Fruit fly (Drosophila melanogaster) whole organism, wandering third instar larva: ENCODE results near the gene CG15141.
A peak's percentile ranks its signal among the peaks of the same experiment; 100 is the strongest.

ENCODE experiments used
- Abd-B ChIP-seq: fragments of >200 bp; optimal IDR thresholded peaks from 2 replicates; lab custom pipeline; 2017; ENCODE audit warnings: missing biosample characterization, missing genetic modification characterization
- Dfd ChIP-seq: fragments of >200 bp; optimal IDR thresholded peaks from 2 replicates; lab custom pipeline; 2017; ENCODE audit warnings: missing biosample characterization, missing genetic modification characterization
- Hr78 ChIP-seq: fragments of >200 bp; optimal IDR thresholded peaks from 2 replicates; lab custom pipeline; 2017; ENCODE audit warnings: missing biosample characterization, missing genetic modification characterization
- Myc ChIP-seq: fragments of >200 bp; optimal IDR thresholded peaks from 2 replicates; lab custom pipeline; 2017
- N ChIP-seq: fragments of >200 bp; optimal IDR thresholded peaks from 2 replicates; lab custom pipeline; 2018; ENCODE audit warnings: missing biosample characterization, missing external identifiers, missing genetic modification characterization
- Rel ChIP-seq, 2 experiments: fragments of 200-800 bp; sonication (Bioruptor generic) in 1 of 2; optimal IDR thresholded peaks; 2 replicates in 1 of 2; 3 replicates in 1 of 2; lab custom pipeline; 2016 to 2019; ENCODE audit warnings: mild to moderate bottlenecking in 2 of 2, missing biosample characterization in 2 of 2, missing genetic modification characterization in 2 of 2, moderate library complexity in 1 of 2
- brk ChIP-seq: fragments of 200-800 bp; sonication (Bioruptor generic); optimal IDR thresholded peaks from 2 replicates; lab custom pipeline; 2016; ENCODE audit warnings: missing biosample characterization, mild to moderate bottlenecking, missing genetic modification characterization
- foxo ChIP-seq, 2 experiments: fragments of 200-800 bp; sonication (Bioruptor generic); optimal IDR thresholded peaks; 2 replicates in 1 of 2; 3 replicates in 1 of 2; lab custom pipeline; 2016 to 2017; ENCODE audit warnings: missing biosample characterization in 2 of 2, missing genetic modification characterization in 2 of 2
- h ChIP-seq: fragments of 200-800 bp; sonication (Bioruptor generic); optimal IDR thresholded peaks from 3 replicates; lab custom pipeline; 2016; ENCODE audit warnings: missing biosample characterization, mild to moderate bottlenecking, missing genetic modification characterization
- tai ChIP-seq: sonication (Bioruptor generic); optimal IDR thresholded peaks from 2 replicates; lab custom pipeline; 2016; ENCODE audit warnings: missing biosample characterization, missing genetic modification characterization

- TF ChIP-seq foxo (GFP tag; optimal IDR thresholded peaks at IDR 0.05; lab: Kevin White, UChicago) (no peak), Dfd (GFP tag; lab: Kevin White, UChicago) (peak; percentile 43), Hr78 (GFP tag; lab: Kevin White, UChicago) (no peak), brk (GFP tag; lab: Kevin White, UChicago) (no peak), Myc (lab: Kevin White, UChicago) (no peak), Abd-B (GFP tag; lab: Kevin White, UChicago) (no peak), Rel (GFP tag; optimal IDR thresholded peaks at IDR 0.05; lab: Kevin White, UChicago) (no peak), Rel (tag; optimal IDR thresholded peaks at IDR 0.05; lab: Kevin White, UChicago) (no peak), tai (GFP tag; lab: Kevin White, UChicago) (no peak), h (GFP tag; lab: Kevin White, UChicago) (no peak), N (GFP tag; lab: Kevin White, UChicago) (no peak)
These were observed 29.4 kb upstream of the CG15141 start for dm6 chr2L:17381075-17381474.
